In the genomic region with DNA sequence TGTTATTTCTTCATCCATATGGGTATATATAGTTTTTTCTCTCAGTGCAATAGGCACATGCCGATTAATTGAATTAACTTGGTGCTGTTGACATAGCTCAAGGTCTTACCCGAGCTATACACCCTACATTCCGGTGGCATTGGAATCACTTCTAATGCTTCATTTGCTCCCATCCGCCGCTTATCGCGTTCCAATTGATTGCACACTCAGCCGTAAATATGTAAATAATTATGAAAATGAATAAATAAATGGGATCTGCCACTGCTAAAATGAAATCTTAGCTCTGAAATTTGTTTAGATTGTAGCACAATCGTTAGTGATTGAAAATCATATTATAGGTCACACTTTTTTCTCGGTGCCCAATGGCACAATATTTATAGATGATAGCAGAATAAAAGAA, we compare ENCODE assay signal across 3 fruit fly cellular contexts.
TF ChIP-seq lines count a peak whose summit lies in the region.

No protein-coding gene starts in this region.

- no peak for TF ChIP-seq CTCF in whole organism, embryonic (GFP tag; optimal IDR thresholded peaks at IDR 0.05; lab: Kevin White, UChicago)

TF ChIP-seq in whole organism, adult, 20 proteins besides CTCF, POLR2A, EP300 and RAD21:
- TF ChIP-seq kay (GFP tag; lab: Kevin White, UChicago; ENCODE audit: borderline replicate concordance): peak; percentile 23
- TF ChIP-seq CG12768 (GFP tag; optimal IDR thresholded peaks at IDR 0.05; lab: Kevin White, UChicago): no peak

TF ChIP-seq in whole organism, embryonic, 481 proteins besides CTCF, POLR2A, EP300 and RAD21 (continues in another document):
- TF ChIP-seq CG3726 (GFP tag; IDR thresholded peaks at IDR 0.05; lab: Robert Waterston, UW): no peak
- TF ChIP-seq dati (GFP tag; IDR thresholded peaks at IDR 0.05; lab: Robert Waterston, UW): no peak
- TF ChIP-seq Vsx1 (GFP tag; optimal IDR thresholded peaks at IDR 0.05; lab: Kevin White, UChicago): no peak
- no peak for TF ChIP-seq H2.0 (GFP tag; IDR thresholded peaks at IDR 0.05; lab: Robert Waterston, UW)
- no peak for TF ChIP-seq CG13894 (tag; optimal IDR thresholded peaks at IDR 0.05; lab: Kevin White, UChicago)
- no peak for TF ChIP-seq CG7839 (tag; optimal IDR thresholded peaks at IDR 0.05; lab: Kevin White, UChicago)
- no peak for TF ChIP-seq Dfd (GFP tag; optimal IDR thresholded peaks at IDR 0.05; lab: Kevin White, UChicago)
- TF ChIP-seq sob (GFP tag; IDR thresholded peaks at IDR 0.05; lab: Robert Waterston, UW): 0 out of 2 replicates have a peak, but pooled peaks have one; percentile 13
- no peak for TF ChIP-seq Hr39 (optimal IDR thresholded peaks at IDR 0.05; lab: Kevin White, UChicago)
- no peak for TF ChIP-seq Dbx (GFP tag; IDR thresholded peaks at IDR 0.05; lab: Robert Waterston, UW)
- no peak for TF ChIP-seq Dad (GFP tag; optimal IDR thresholded peaks at IDR 0.05; lab: Kevin White, UChicago)
- TF ChIP-seq vvl (GFP tag; IDR thresholded peaks at IDR 0.05; lab: Robert Waterston, UW): no peak
- no peak for TF ChIP-seq sna (GFP tag; IDR thresholded peaks at IDR 0.05; lab: Robert Waterston, UW; ENCODE audit: partially characterized antibody)
- no peak for TF ChIP-seq CG7271 (tag; optimal IDR thresholded peaks at IDR 0.05; lab: Kevin White, UChicago)
- TF ChIP-seq prd (optimal IDR thresholded peaks at IDR 0.05; lab: Kevin White, UChicago): no peak
- TF ChIP-seq prd (GFP tag; IDR thresholded peaks at IDR 0.05; lab: Robert Waterston, UW): 0 out of 3 replicates have a peak, but pooled peaks have one; percentile 29
- no peak for TF ChIP-seq CG10366 (GFP tag; IDR thresholded peaks at IDR 0.05; lab: Robert Waterston, UW)
- no peak for TF ChIP-seq Sin3A (optimal IDR thresholded peaks at IDR 0.05; lab: Kevin White, UChicago)
- no peak for TF ChIP-seq CG6175 (GFP tag; IDR thresholded peaks at IDR 0.05; lab: Robert Waterston, UW)
- no peak for TF ChIP-seq CG1233 (GFP tag; optimal IDR thresholded peaks at IDR 0.05; lab: Kevin White, UChicago)
- TF ChIP-seq CG11398 (GFP tag; optimal IDR thresholded peaks at IDR 0.05; lab: Kevin White, UChicago): no peak
- no peak for TF ChIP-seq CG11247 (GFP tag; IDR thresholded peaks at IDR 0.05; lab: Robert Waterston, UW)
- TF ChIP-seq CG17829 (tag; optimal IDR thresholded peaks at IDR 0.05; lab: Kevin White, UChicago): no peak
- TF ChIP-seq CG32772 (GFP tag; IDR thresholded peaks at IDR 0.05; lab: Robert Waterston, UW): no peak
- TF ChIP-seq rib (GFP tag; IDR thresholded peaks at IDR 0.05; lab: Robert Waterston, UW): no peak
- TF ChIP-seq eyg (GFP tag; optimal IDR thresholded peaks at IDR 0.05; lab: Kevin White, UChicago): no peak
- TF ChIP-seq CG15269 (tag; optimal IDR thresholded peaks at IDR 0.05; lab: Kevin White, UChicago): peak; percentile 19
- no peak for TF ChIP-seq CG18764 (GFP tag; optimal IDR thresholded peaks at IDR 0.05; lab: Kevin White, UChicago)
- no peak for TF ChIP-seq CG16863 (GFP tag; optimal IDR thresholded peaks at IDR 0.05; lab: Kevin White, UChicago)
- TF ChIP-seq cwo (GFP tag; optimal IDR thresholded peaks at IDR 0.05; lab: Kevin White, UChicago): no peak
- TF ChIP-seq CG11695 (GFP tag; IDR thresholded peaks at IDR 0.05; lab: Robert Waterston, UW): peak; percentile 10; the same call in 1 of the 3 replicates
- TF ChIP-seq CG12659 (GFP tag; optimal IDR thresholded peaks at IDR 0.05; lab: Kevin White, UChicago): no peak
- no peak for TF ChIP-seq Atf6 (GFP tag; IDR thresholded peaks at IDR 0.05; lab: Robert Waterston, UW)
- TF ChIP-seq CG2712 (tag; optimal IDR thresholded peaks at IDR 0.05; lab: Kevin White, UChicago): peak; percentile 14
- TF ChIP-seq CG4404 (GFP tag; IDR thresholded peaks at IDR 0.05; lab: Robert Waterston, UW): no peak
- no peak for TF ChIP-seq zfh2 (GFP tag; optimal IDR thresholded peaks at IDR 0.05; lab: Kevin White, UChicago)
- no peak for TF ChIP-seq maf-S (GFP tag; optimal IDR thresholded peaks at IDR 0.05; lab: Kevin White, UChicago)
- no peak for TF ChIP-seq pfk (GFP tag; optimal IDR thresholded peaks at IDR 0.05; lab: Kevin White, UChicago)
- no peak for TF ChIP-seq vfl (GFP tag; optimal IDR thresholded peaks at IDR 0.05; lab: Kevin White, UChicago)
- TF ChIP-seq trem (tag; optimal IDR thresholded peaks at IDR 0.05; lab: Kevin White, UChicago): no peak
- TF ChIP-seq CG16813 (GFP tag; IDR thresholded peaks at IDR 0.05; lab: Robert Waterston, UW; ENCODE audit: partially characterized antibody): no peak
- TF ChIP-seq Lhr (GFP tag; optimal IDR thresholded peaks at IDR 0.05; lab: Kevin White, UChicago): no peak
- TF ChIP-seq CG1603 (tag; optimal IDR thresholded peaks at IDR 0.05; lab: Kevin White, UChicago): peak; percentile 20

TF ChIP-seq in whole organism, prepupa, 60 proteins besides CTCF, POLR2A, EP300 and RAD21:
- TF ChIP-seq CG11902 (GFP tag; optimal IDR thresholded peaks at IDR 0.05; lab: Kevin White, UChicago) (no peak), achi (GFP tag; optimal IDR thresholded peaks at IDR 0.05; lab: Kevin White, UChicago) (no peak), CG8632 (GFP tag; optimal IDR thresholded peaks at IDR 0.05; lab: Kevin White, UChicago) (no peak), CG6276 (GFP tag; optimal IDR thresholded peaks at IDR 0.05; lab: Kevin White, UChicago) (no peak), Lpt (GFP tag; optimal IDR thresholded peaks at IDR 0.05; lab: Kevin White, UChicago) (no peak), pdm3 (GFP tag; optimal IDR thresholded peaks at IDR 0.05; lab: Kevin White, UChicago) (no peak), svp (GFP tag; lab: Kevin White, UChicago) (no peak), CG6792 (GFP tag; optimal IDR thresholded peaks at IDR 0.05; lab: Kevin White, UChicago) (no peak), OdsH (GFP tag; optimal IDR thresholded peaks at IDR 0.05; lab: Kevin White, UChicago) (no peak), topi (GFP tag; optimal IDR thresholded peaks at IDR 0.05; lab: Kevin White, UChicago) (no peak), CG32006 (GFP tag; optimal IDR thresholded peaks at IDR 0.05; lab: Kevin White, UChicago) (peak; percentile 22), CG3032 (tag; optimal IDR thresholded peaks at IDR 0.05; lab: Kevin White, UChicago) (no peak), dac (GFP tag; optimal IDR thresholded peaks at IDR 0.05; lab: Kevin White, UChicago) (no peak), eg (GFP tag; IDR thresholded peaks at IDR 0.05; lab: Robert Waterston, UW) (peak; percentile 42; the same call in 1 of the 3 replicates), Hr4 (GFP tag; optimal IDR thresholded peaks at IDR 0.05; lab: Kevin White, UChicago) (no peak), CG31627 (GFP tag; optimal IDR thresholded peaks at IDR 0.05; lab: Kevin White, UChicago) (no peak), CG7368 (GFP tag; optimal IDR thresholded peaks at IDR 0.05; lab: Kevin White, UChicago) (no peak), fkh (GFP tag; optimal IDR thresholded peaks at IDR 0.05; lab: Kevin White, UChicago) (peak; percentile 53), salr (GFP tag; optimal IDR thresholded peaks at IDR 0.05; lab: Kevin White, UChicago) (no peak)
